Worm (Caenorhabditis elegans): Measurements from ENCODE around the gene R05G6.10.

Gene R05G6.10

ce11 chrIV:7520258-7520657, 22.1 kb downstream of the R05G6.10 start:
- TF ChIP-seq T22C8.4 (GFP tag; IDR thresholded peaks at IDR 0.05), result no peak
- no peak for TF ChIP-seq tab-1 (GFP tag; IDR thresholded peaks at IDR 0.05)
- no peak for TF ChIP-seq ztf-23 (GFP tag; IDR thresholded peaks at IDR 0.05)
- TF ChIP-seq ztf-29 (GFP tag; IDR thresholded peaks at IDR 0.05), result no peak
- TF ChIP-seq med-1 (GFP tag; optimal IDR thresholded peaks at IDR 0.05; ENCODE audit: insufficient read depth), result no peak
- TF ChIP-seq klf-2 (GFP tag; conservative IDR thresholded peaks at IDR 0.05), result no peak
- no peak for TF ChIP-seq cog-1 (tag; optimal IDR thresholded peaks at IDR 0.05)

- TF ChIP-seq ref-1 (GFP tag; conservative IDR thresholded peaks at IDR 0.05), result no peak
- TF ChIP-seq ztf-23 (GFP tag; IDR thresholded peaks at IDR 0.05), result no peak
- TF ChIP-seq med-1 (GFP tag; optimal IDR thresholded peaks at IDR 0.05; ENCODE audit: insufficient read depth), result no peak
- TF ChIP-seq flt-1 (GFP tag; IDR thresholded peaks at IDR 0.05), result no peak
- no peak for TF ChIP-seq T22C8.4 (GFP tag; IDR thresholded peaks at IDR 0.05)
- no peak for TF ChIP-seq cog-1 (tag; optimal IDR thresholded peaks at IDR 0.05)
- TF ChIP-seq ztf-29 (GFP tag; IDR thresholded peaks at IDR 0.05), result no peak
- no peak for TF ChIP-seq klf-2 (GFP tag; conservative IDR thresholded peaks at IDR 0.05)
- TF ChIP-seq tab-1 (GFP tag; IDR thresholded peaks at IDR 0.05), result no peak
Measured at ce11 chrIV:7516167-7516566, 26.2 kb downstream of the R05G6.10 start, which contains the start of the genes R05G6.9 and R05G6.3. Gene R05G6.9 (minus strand): TSS chrIV:7516267. Gene R05G6.3 (plus strand): TSS chrIV:7516552.

- no peak for TF ChIP-seq cog-1 (tag; optimal IDR thresholded peaks at IDR 0.05)
- no peak for TF ChIP-seq ztf-29 (GFP tag; IDR thresholded peaks at IDR 0.05)
- no peak for TF ChIP-seq ref-1 (GFP tag; conservative IDR thresholded peaks at IDR 0.05)
- TF ChIP-seq tab-1 (GFP tag; IDR thresholded peaks at IDR 0.05), result no peak
- no peak for TF ChIP-seq T22C8.4 (GFP tag; IDR thresholded peaks at IDR 0.05)
- no peak for TF ChIP-seq flt-1 (GFP tag; IDR thresholded peaks at IDR 0.05)
- no peak for TF ChIP-seq med-1 (GFP tag; optimal IDR thresholded peaks at IDR 0.05; ENCODE audit: insufficient read depth)
- no peak for TF ChIP-seq klf-2 (GFP tag; conservative IDR thresholded peaks at IDR 0.05)
- no peak for TF ChIP-seq ztf-23 (GFP tag; IDR thresholded peaks at IDR 0.05)
Measured at ce11 chrIV:7512617-7513233, 29.6 kb downstream of the R05G6.10 start, which contains the start of the genes plc-4 and R05G6.4. Gene plc-4 (minus strand): TSS chrIV:7512667. Gene R05G6.4 (plus strand): TSS chrIV:7513233.

- TF ChIP-seq klf-2 (GFP tag; conservative IDR thresholded peaks at IDR 0.05) (no peak), ztf-23 (GFP tag; IDR thresholded peaks at IDR 0.05) (no peak), flt-1 (GFP tag; IDR thresholded peaks at IDR 0.05) (no peak), cog-1 (tag; optimal IDR thresholded peaks at IDR 0.05) (no peak), ref-1 (GFP tag; conservative IDR thresholded peaks at IDR 0.05) (no peak), tab-1 (GFP tag; IDR thresholded peaks at IDR 0.05) (no peak), ztf-29 (GFP tag; IDR thresholded peaks at IDR 0.05) (no peak), med-1 (GFP tag; optimal IDR thresholded peaks at IDR 0.05; ENCODE audit: insufficient read depth) (no peak), T22C8.4 (GFP tag; IDR thresholded peaks at IDR 0.05) (no peak)
Measured at ce11 chrIV:7510829-7511228, 31.5 kb downstream of the R05G6.10 start.

ce11 chrIV:7508850-7509249, 33.5 kb downstream of the R05G6.10 start:
- no peak for TF ChIP-seq ref-1 (GFP tag; conservative IDR thresholded peaks at IDR 0.05)

- no peak for TF ChIP-seq ztf-29 (GFP tag; IDR thresholded peaks at IDR 0.05)
- no peak for TF ChIP-seq cog-1 (tag; optimal IDR thresholded peaks at IDR 0.05)
- no peak for TF ChIP-seq ztf-23 (GFP tag; IDR thresholded peaks at IDR 0.05)
- TF ChIP-seq flt-1 (GFP tag; IDR thresholded peaks at IDR 0.05), result 0 out of 2 replicates have a peak, but pooled peaks have one; percentile 54
- no peak for TF ChIP-seq ref-1 (GFP tag; conservative IDR thresholded peaks at IDR 0.05)
Measured at ce11 chrIV:7507841-7508509, 34.4 kb downstream of the R05G6.10 start, which contains the start of the genes vdac-1 and R05G6.5. Gene vdac-1 (minus strand): TSS chrIV:7507891. Gene R05G6.5 (plus strand): TSS chrIV:7508367.

- TF ChIP-seq ztf-29 (GFP tag; IDR thresholded peaks at IDR 0.05), result no peak
Measured at ce11 chrIV:7507305-7507704, 35.0 kb downstream of the R05G6.10 start.

ce11 chrIV:7506711-7507110, 35.6 kb downstream of the R05G6.10 start:
- TF ChIP-seq tab-1 (GFP tag; IDR thresholded peaks at IDR 0.05), result no peak
- no peak for TF ChIP-seq flt-1 (GFP tag; IDR thresholded peaks at IDR 0.05)
- TF ChIP-seq T22C8.4 (GFP tag; IDR thresholded peaks at IDR 0.05), result no peak

ce11 chrIV:7505866-7506488, 36.4 kb downstream of the R05G6.10 start:
- TF ChIP-seq ref-1 (GFP tag; conservative IDR thresholded peaks at IDR 0.05) (no peak), T22C8.4 (GFP tag; IDR thresholded peaks at IDR 0.05) (no peak), ztf-29 (GFP tag; IDR thresholded peaks at IDR 0.05) (no peak), flt-1 (GFP tag; IDR thresholded peaks at IDR 0.05) (no peak), med-1 (GFP tag; optimal IDR thresholded peaks at IDR 0.05; ENCODE audit: insufficient read depth) (no peak), tab-1 (GFP tag; IDR thresholded peaks at IDR 0.05) (no peak), klf-2 (GFP tag; conservative IDR thresholded peaks at IDR 0.05) (no peak), ztf-23 (GFP tag; IDR thresholded peaks at IDR 0.05) (no peak)

- TF ChIP-seq med-1 (GFP tag; optimal IDR thresholded peaks at IDR 0.05; ENCODE audit: insufficient read depth), result no peak
- no peak for TF ChIP-seq ref-1 (GFP tag; conservative IDR thresholded peaks at IDR 0.05)
- no peak for TF ChIP-seq cog-1 (tag; optimal IDR thresholded peaks at IDR 0.05)
- TF ChIP-seq ztf-29 (GFP tag; IDR thresholded peaks at IDR 0.05), result no peak
Measured at ce11 chrIV:7503322-7503721, 39.0 kb downstream of the R05G6.10 start, which contains the start of gene glt-6. Gene glt-6 (plus strand): TSS chrIV:7503622.

Measured in whole organism, midembryonic.